Fruit fly (Drosophila melanogaster) whole organism, embryonic: ENCODE measurements around the gene CG43850.

Experiments
- ATbp ChIP-seq: fragments of 200-800 bp; sonication (Bioruptor generic); optimal IDR thresholded peaks from 2 replicates; lab custom pipeline; 2017; ENCODE audit warnings: missing biosample characterization, mild to moderate bottlenecking, missing genetic modification characterization, missing genetic modification reagents
- Awh ChIP-seq: fragments of 200-800 bp; sonication (Bioruptor generic); IDR thresholded peaks from 2 replicates; pipeline ENCODE4, ENCODE4 v1.3.6; 2022; ENCODE audit warnings: missing biosample characterization, missing genetic modification characterization
- CG10462 ChIP-seq: fragments of 200-800 bp; sonication (Bioruptor generic); optimal IDR thresholded peaks from 2 replicates; lab custom pipeline; 2016; ENCODE audit warnings: missing biosample characterization, missing genetic modification characterization
- CG10959 ChIP-seq: fragments of 200-800 bp; sonication (Bioruptor generic); IDR thresholded peaks from 2 replicates; pipeline ENCODE4 v1.3.6; 2022; ENCODE audit warnings: missing biosample characterization, missing genetic modification characterization
- CG11085 ChIP-seq: fragments of 200-800 bp; sonication (Bioruptor generic); IDR thresholded peaks from 2 replicates; pipeline ENCODE4 v1.3.6; 2022; ENCODE audit warnings: missing biosample characterization, missing genetic modification characterization
- CG11456 ChIP-seq: fragments of 200-800 bp; sonication (Bioruptor generic); IDR thresholded peaks from 3 replicates; pipeline ENCODE4 v1.3.6; 2022; ENCODE audit warnings: missing biosample characterization, missing genetic modification characterization
- CG12744 ChIP-seq: fragments of 200-800 bp; sonication (Bioruptor generic); optimal IDR thresholded peaks from 2 replicates; lab custom pipeline; 2016; ENCODE audit warnings: missing biosample characterization, missing genetic modification characterization
- CG13123 ChIP-seq: fragments of 200-800 bp; sonication (Bioruptor generic); optimal IDR thresholded peaks from 2 replicates; lab custom pipeline; 2016; ENCODE audit warnings: missing biosample characterization, missing genetic modification characterization
- CG1529 ChIP-seq: fragments of 200-800 bp; sonication (Bioruptor generic); optimal IDR thresholded peaks from 3 replicates; lab custom pipeline; 2018; ENCODE audit warnings: missing biosample characterization, missing genetic modification characterization
- CG15696 ChIP-seq: fragments of 200-800 bp; sonication (Bioruptor generic); optimal IDR thresholded peaks from 2 replicates; lab custom pipeline; 2019; ENCODE audit warnings: missing biosample characterization, mild to moderate bottlenecking, missing genetic modification characterization, moderate library complexity
- CG17802 ChIP-seq: fragments of 200-800 bp; sonication (Bioruptor generic); optimal IDR thresholded peaks from 2 replicates; lab custom pipeline; 2018; ENCODE audit warnings: missing biosample characterization, mild to moderate bottlenecking, missing genetic modification characterization, moderate library complexity
- CG3065 ChIP-seq: fragments of 200-800 bp; sonication (Bioruptor generic); optimal IDR thresholded peaks from 2 replicates; lab custom pipeline; 2016; ENCODE audit warnings: missing biosample characterization, missing genetic modification characterization
- CG31224 ChIP-seq: fragments of 200-800 bp; sonication (Bioruptor generic); IDR thresholded peaks from 2 replicates; pipeline ENCODE4 v1.3.6; 2022; ENCODE audit warnings: missing biosample characterization, missing genetic modification characterization
- CG31388 ChIP-seq: fragments of 200-800 bp; sonication (Bioruptor generic); optimal IDR thresholded peaks from 2 replicates; lab custom pipeline; 2016; ENCODE audit warnings: missing biosample characterization, missing genetic modification characterization
- CG4404 ChIP-seq: fragments of 200-800 bp; sonication (Bioruptor generic); IDR thresholded peaks from 2 replicates; pipeline ENCODE4 v1.3.6; 2022; ENCODE audit warnings: missing biosample characterization, missing genetic modification characterization
- CG4707 ChIP-seq: fragments of 200-800 bp; sonication (Bioruptor generic); optimal IDR thresholded peaks from 2 replicates; lab custom pipeline; 2018; ENCODE audit warnings: missing biosample characterization, mild to moderate bottlenecking, missing genetic modification characterization, moderate library complexity
- CG7963 ChIP-seq: fragments of 200-800 bp; sonication (Bioruptor generic); IDR thresholded peaks from 3 replicates; pipeline ENCODE4 v1.3.6; 2022; ENCODE audit warnings: missing biosample characterization, missing genetic modification characterization; ENCODE audit not compliant: partially characterized antibody
- CG7987 ChIP-seq: fragments of 200-800 bp; sonication (Bioruptor generic); optimal IDR thresholded peaks from 2 replicates; lab custom pipeline; 2018; ENCODE audit warnings: missing biosample characterization, mild to moderate bottlenecking, missing genetic modification characterization, moderate library complexity
- CG8290 ChIP-seq, 3 experiments: fragments of 200-800 bp; sonication (Bioruptor generic); optimal IDR thresholded peaks; 2 replicates each; lab custom pipeline; 2016 to 2019; ENCODE audit warnings: missing biosample characterization in 3 of 3, missing genetic modification characterization in 3 of 3, mild to moderate bottlenecking in 2 of 3, moderate library complexity in 1 of 3
- CG9932 ChIP-seq: fragments of 200-800 bp; sonication (Bioruptor generic); IDR thresholded peaks from 2 replicates; pipeline ENCODE4 v1.3.6; 2022; ENCODE audit warnings: missing biosample characterization, missing genetic modification characterization
- Elba2 ChIP-seq: fragments of 200-800 bp; sonication (Bioruptor generic); optimal IDR thresholded peaks from 3 replicates; lab custom pipeline; 2016; ENCODE audit warnings: missing biosample characterization, missing genetic modification characterization
- HLHmδ ChIP-seq: fragments of 200-800 bp; sonication (Bioruptor generic); optimal IDR thresholded peaks from 2 replicates; lab custom pipeline; 2018; ENCODE audit warnings: missing biosample characterization, mild to moderate bottlenecking, missing genetic modification characterization, moderate library complexity
- Hr3 ChIP-seq: fragments of 200-800 bp; sonication (Bioruptor generic); optimal IDR thresholded peaks from 3 replicates; lab custom pipeline; 2016; ENCODE audit warnings: missing biosample characterization, missing genetic modification characterization
- Hr78 ChIP-seq, 2 experiments: fragments of 200-800 bp in 1 of 2; fragments of >200 bp in 1 of 2; sonication (Bioruptor generic) in 1 of 2; optimal IDR thresholded peaks; 2 replicates each; lab custom pipeline; 2017 to 2019; ENCODE audit warnings: missing biosample characterization in 2 of 2, missing genetic modification characterization in 2 of 2, mild to moderate bottlenecking in 1 of 2, moderate library complexity in 1 of 2
- Jarid2 ChIP-seq: fragments of 200-800 bp; sonication (Bioruptor generic); optimal IDR thresholded peaks from 3 replicates; lab custom pipeline; 2017; ENCODE audit warnings: mild to moderate bottlenecking, missing biosample characterization, missing genetic modification reagents, missing genetic modification characterization
- Max ChIP-seq: fragments of 200-800 bp; sonication (Bioruptor generic); optimal IDR thresholded peaks from 2 replicates; lab custom pipeline; 2016; ENCODE audit warnings: missing biosample characterization, mild to moderate bottlenecking, missing genetic modification characterization
- Mes4 ChIP-seq: fragments of 200-800 bp; sonication (Bioruptor generic); optimal IDR thresholded peaks from 2 replicates; lab custom pipeline; 2016; ENCODE audit warnings: missing biosample characterization, missing genetic modification characterization
- NfI ChIP-seq: fragments of 200-800 bp; sonication (Bioruptor generic); optimal IDR thresholded peaks from 3 replicates; lab custom pipeline; 2018; ENCODE audit warnings: missing biosample characterization, mild to moderate bottlenecking, missing genetic modification characterization, moderate library complexity
- Sin3A ChIP-seq: fragments of >200 bp; optimal IDR thresholded peaks from 2 replicates; lab custom pipeline; 2018
- Sry-δ ChIP-seq: fragments of 200-800 bp; sonication (Bioruptor generic); optimal IDR thresholded peaks from 2 replicates; lab custom pipeline; 2016; ENCODE audit warnings: missing biosample characterization, missing genetic modification characterization
- Tbp ChIP-seq: fragments of >200 bp; optimal IDR thresholded peaks from 2 replicates; lab custom pipeline; 2018; ENCODE audit warnings: missing biosample characterization, missing genetic modification characterization
- Trl ChIP-seq, 3 experiments: fragments of >200 bp in 2 of 3; fragments of 200-800 bp in 1 of 3; sonication (Bioruptor generic) in 1 of 3; optimal IDR thresholded peaks; 2 replicates in 1 of 3; 3 replicates in 2 of 3; lab custom pipeline; 2016 to 2017; ENCODE audit warnings: missing biosample characterization in 1 of 3, missing genetic modification characterization in 1 of 3
- ap ChIP-seq: fragments of 200-800 bp; sonication (Bioruptor generic); IDR thresholded peaks from 2 replicates; pipeline ENCODE4 v1.3.6; 2022; ENCODE audit warnings: missing biosample characterization, missing genetic modification characterization
- ase ChIP-seq: fragments of 200-800 bp; sonication (Bioruptor generic); IDR thresholded peaks from 3 replicates; pipeline ENCODE4 v1.3.6; 2022; ENCODE audit warnings: missing biosample characterization, missing genetic modification characterization
- bowl ChIP-seq: fragments of 200-800 bp; sonication (Bioruptor generic); IDR thresholded peaks from 2 replicates; pipeline ENCODE4 v1.3.6; 2022; ENCODE audit warnings: missing biosample characterization, missing genetic modification characterization
- br ChIP-seq: fragments of >200 bp; optimal IDR thresholded peaks from 2 replicates; lab custom pipeline; 2017
- dmrt11E ChIP-seq: fragments of 200-800 bp; sonication (Bioruptor generic); optimal IDR thresholded peaks from 3 replicates; lab custom pipeline; 2018; ENCODE audit warnings: missing biosample characterization, mild to moderate bottlenecking, missing genetic modification characterization, moderate library complexity
- dmrt99B ChIP-seq: fragments of 200-800 bp; sonication (Bioruptor generic); optimal IDR thresholded peaks from 2 replicates; lab custom pipeline; 2018; ENCODE audit warnings: missing biosample characterization, mild to moderate bottlenecking, missing genetic modification characterization, moderate library complexity
- h ChIP-seq: fragments of >200 bp; optimal IDR thresholded peaks from 2 replicates; lab custom pipeline; 2017
- kah ChIP-seq: fragments of 200-800 bp; sonication (Bioruptor generic); optimal IDR thresholded peaks from 2 replicates; lab custom pipeline; 2018; ENCODE audit warnings: missing biosample characterization, mild to moderate bottlenecking, missing genetic modification characterization
- klu ChIP-seq: fragments of 200-800 bp; sonication (Bioruptor generic); IDR thresholded peaks from 2 replicates; pipeline ENCODE4 v1.3.6; 2022; ENCODE audit warnings: missing biosample characterization, missing genetic modification characterization
- mirr ChIP-seq: fragments of 200-800 bp; sonication (Bioruptor generic); optimal IDR thresholded peaks from 3 replicates; lab custom pipeline; 2018; ENCODE audit warnings: missing biosample characterization, mild to moderate bottlenecking, missing genetic modification characterization
- nerfin-1 ChIP-seq: fragments of 200-800 bp; sonication (Bioruptor generic); optimal IDR thresholded peaks from 3 replicates; lab custom pipeline; 2019; ENCODE audit warnings: missing biosample characterization, mild to moderate bottlenecking, missing genetic modification characterization, moderate library complexity
- pfk ChIP-seq: fragments of 200-800 bp; sonication (Bioruptor generic); optimal IDR thresholded peaks from 2 replicates; lab custom pipeline; 2018; ENCODE audit warnings: missing biosample characterization, mild to moderate bottlenecking, missing genetic modification characterization, moderate library complexity
- pita ChIP-seq: fragments of 200-800 bp; sonication (Bioruptor generic); optimal IDR thresholded peaks from 2 replicates; lab custom pipeline; 2017; ENCODE audit warnings: missing biosample characterization, mild to moderate bottlenecking, missing genetic modification characterization
- psq ChIP-seq: fragments of 200-800 bp; sonication (Bioruptor generic); optimal IDR thresholded peaks from 2 replicates; lab custom pipeline; 2017; ENCODE audit warnings: missing biosample characterization, missing genetic modification characterization
- pum ChIP-seq: fragments of 200-800 bp; sonication (Bioruptor generic); optimal IDR thresholded peaks from 2 replicates; lab custom pipeline; 2016; ENCODE audit warnings: missing biosample characterization, missing genetic modification characterization
- sens-2 ChIP-seq: fragments of 200-800 bp; sonication (Bioruptor generic); IDR thresholded peaks from 2 replicates; pipeline ENCODE4 v1.3.6; 2022; ENCODE audit warnings: missing biosample characterization, missing genetic modification characterization
- sima ChIP-seq: fragments of 200-800 bp; sonication (Bioruptor generic); optimal IDR thresholded peaks from 2 replicates; lab custom pipeline; 2016; ENCODE audit warnings: missing biosample characterization, missing genetic modification characterization
- trem ChIP-seq: fragments of 200-800 bp; optimal IDR thresholded peaks from 3 replicates; lab custom pipeline; 2019; ENCODE audit warnings: missing biosample characterization, mild to moderate bottlenecking, missing genetic modification characterization, moderate library complexity
- zen ChIP-seq: fragments of 200-800 bp; sonication (Bioruptor generic); optimal IDR thresholded peaks from 3 replicates; lab custom pipeline; 2018; ENCODE audit warnings: missing biosample characterization, mild to moderate bottlenecking, missing genetic modification characterization, moderate library complexity

CG43850 gene

DNA sequence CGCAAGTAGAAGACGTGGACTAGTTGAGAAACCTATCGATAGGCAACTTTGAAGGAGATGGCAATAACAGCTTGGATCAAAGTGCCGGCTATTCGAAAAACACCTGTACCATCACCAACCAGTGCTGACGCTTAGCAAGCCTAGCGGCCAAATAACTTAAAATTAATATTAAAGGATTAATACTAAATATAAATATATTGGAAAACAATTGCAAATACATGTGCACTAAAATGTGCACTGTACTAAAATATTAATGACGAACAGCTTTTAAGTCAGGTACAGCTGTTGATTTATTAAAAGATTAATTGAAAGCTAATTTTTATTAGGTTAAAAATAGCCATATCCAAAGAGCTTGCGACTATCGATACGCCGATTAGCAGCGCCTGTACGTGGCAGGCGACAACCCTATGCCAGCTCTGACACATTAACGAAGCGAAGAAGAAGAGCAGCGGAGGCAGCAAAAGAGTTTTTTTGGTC lies 36.7 kb upstream of the CG43850 start, which contains the start of the genes CG9302 and beta'COP (continued):
- TF ChIP-seq CG9932 (peak; percentile 81), CG8290 (GFP tag; optimal IDR thresholded peaks at IDR 0.05; lab: Kevin White, UChicago) (peak; percentile 47), CG8290 (tag; optimal IDR thresholded peaks at IDR 0.05; lab: Kevin White, UChicago) (peak in 1 of 2 experiments; percentile 15), ase (GFP tag; lab: Robert Waterston, UW) (no peak; the same call in 2 of the 3 replicates), h (lab: Kevin White, UChicago) (no peak), Jarid2 (GFP tag; lab: Kevin White, UChicago) (no peak), psq (GFP tag; lab: Kevin White, UChicago) (peak; percentile 18), CG13123 (peak; percentile 33), CG10462 (peak; percentile 31), Awh (no peak; the same call in 1 of the 2 replicates), CG11085 (peak; percentile 50; the same call in 1 of the 2 replicates), pfk (GFP tag; lab: Kevin White, UChicago) (no peak), Hr3 (GFP tag; lab: Kevin White, UChicago) (peak; percentile 81), CG4404 (GFP tag; lab: Robert Waterston, UW) (peak; percentile 72), br (lab: Kevin White, UChicago) (no peak), klu (GFP tag; lab: Robert Waterston, UW) (peak; percentile 73; the same call in 1 of the 2 replicates), bowl (GFP tag; lab: Robert Waterston, UW) (no peak), CG3065 (GFP tag; lab: Kevin White, UChicago) (peak; percentile 31), mirr (GFP tag; lab: Kevin White, UChicago) (no peak), CG7963 (GFP tag; lab: Robert Waterston, UW) (0 out of 3 replicates have a peak, but pooled peaks have one; percentile 23), CG31388 (GFP tag; lab: Kevin White, UChicago) (no peak), sens-2 (no peak), Trl (optimal IDR thresholded peaks at IDR 0.05; lab: Kevin White, UChicago) (no peak), Trl (GFP tag; optimal IDR thresholded peaks at IDR 0.05; lab: Kevin White, UChicago) (peak; percentile 22), pum (peak; percentile 47), CG10959 (GFP tag; lab: Robert Waterston, UW) (no peak), kah (GFP tag; lab: Kevin White, UChicago) (peak; percentile 7), Sry-δ (GFP tag; lab: Kevin White, UChicago) (peak; percentile 85), CG12744 (GFP tag; lab: Kevin White, UChicago) (peak; percentile 21), zen (tag; lab: Kevin White, UChicago) (peak; percentile 84), Mes4 (GFP tag; lab: Kevin White, UChicago) (no peak), Hr78 (GFP tag; optimal IDR thresholded peaks at IDR 0.05; lab: Kevin White, UChicago) (no peak), sima (no peak), NfI (GFP tag; lab: Kevin White, UChicago) (peak; percentile 69), CG1529 (GFP tag; lab: Kevin White, UChicago) (no peak), Sin3A (lab: Kevin White, UChicago) (peak; percentile 83), CG7987 (peak; percentile 33), dmrt99B (tag; lab: Kevin White, UChicago) (no peak), ap (no peak), nerfin-1 (peak; percentile 49), dmrt11E (tag; lab: Kevin White, UChicago) (peak; percentile 67), ATbp (GFP tag; lab: Kevin White, UChicago) (no peak), Max (peak; percentile 64), pita (no peak), CG31224 (GFP tag; lab: Robert Waterston, UW) (peak; percentile 42; the same call in 1 of the 2 replicates), HLHmδ (GFP tag; lab: Kevin White, UChicago) (no peak), CG4707 (no peak), CG15696 (peak; percentile 79), CG17802 (peak; percentile 16), Tbp (no peak), Elba2 (GFP tag; lab: Kevin White, UChicago) (peak; percentile 40), trem (peak; percentile 68), CG11456 (peak; percentile 68; the same call in 1 of the 3 replicates)
